Worm (Caenorhabditis elegans) whole organism, late embryonic: ENCODE measurements around the gene T05A7.1.
A peak's percentile ranks its signal among the peaks of the same experiment; 100 is the strongest.

Experiments
- C08G9.2 ChIP-seq: sonication (generic microtip); optimal IDR thresholded peaks from 2 replicates; lab custom pipeline; 2016; ENCODE audit warnings: mild to moderate bottlenecking, missing genetic modification characterization, moderate library complexity, missing compliant biosample characterization
- ceh-14 ChIP-seq: sonication (generic microtip); optimal IDR thresholded peaks from 2 replicates; lab custom pipeline; 2016; ENCODE audit warnings: missing genotype, missing genetic modification characterization, missing compliant biosample characterization
- ceh-18 ChIP-seq: sonication (generic microtip); optimal IDR thresholded peaks from 2 replicates; lab custom pipeline; 2016; ENCODE audit warnings: missing genetic modification characterization, missing compliant biosample characterization
- ceh-19 ChIP-seq: fragments of 200-800 bp; sonication (Bioruptor generic); optimal IDR thresholded peaks from 2 replicates; lab custom pipeline; 2018; ENCODE audit warnings: mild to moderate bottlenecking, missing genetic modification characterization, missing compliant biosample characterization
- ceh-34 ChIP-seq: sonication (generic microtip); optimal IDR thresholded peaks from 2 replicates; lab custom pipeline; 2016; ENCODE audit warnings: mild to moderate bottlenecking, missing genetic modification characterization, missing compliant biosample characterization
- ceh-45 ChIP-seq: fragments of 200-800 bp; sonication (Bioruptor generic); IDR thresholded peaks from 2 replicates; pipeline ENCODE4 v1.3.6; 2022; ENCODE audit warnings: missing genetic modification reagents, missing genetic modification characterization, missing compliant biosample characterization
- ceh-9 ChIP-seq: sonication (generic microtip); optimal IDR thresholded peaks from 2 replicates; lab custom pipeline; 2016; ENCODE audit warnings: mild to moderate bottlenecking, missing genetic modification characterization, inconsistent platforms, missing compliant biosample characterization
- dmd-4 ChIP-seq: sonication (generic microtip); optimal IDR thresholded peaks from 2 replicates; lab custom pipeline; 2016; ENCODE audit warnings: borderline replicate concordance, missing genetic modification characterization, missing compliant biosample characterization
- dve-1 ChIP-seq: sonication (generic microtip); optimal IDR thresholded peaks from 2 replicates; lab custom pipeline; 2017; ENCODE audit warnings: antibody characterized with exemption, mild to moderate bottlenecking, missing genetic modification characterization, missing compliant biosample characterization
- elt-2 ChIP-seq: sonication (generic microtip); optimal IDR thresholded peaks from 2 replicates; lab custom pipeline; 2016; ENCODE audit warnings: missing genetic modification reagents, missing genetic modification characterization, missing compliant biosample characterization
- fkh-6 ChIP-seq: sonication (generic microtip); optimal IDR thresholded peaks from 2 replicates; lab custom pipeline; 2016; ENCODE audit warnings: missing genetic modification characterization, missing compliant biosample characterization
- gmeb-2 ChIP-seq: sonication (generic microtip); optimal IDR thresholded peaks from 2 replicates; lab custom pipeline; 2016; ENCODE audit warnings: missing genetic modification characterization, inconsistent platforms, missing compliant biosample characterization
- hlh-30 ChIP-seq: sonication (generic microtip); optimal IDR thresholded peaks from 2 replicates; lab custom pipeline; 2017; ENCODE audit warnings: antibody characterized with exemption, missing genetic modification characterization, missing compliant biosample characterization; ENCODE audit not compliant: insufficient read depth
- hlh-8 ChIP-seq: sonication (generic microtip); optimal IDR thresholded peaks from 2 replicates; lab custom pipeline; 2016; ENCODE audit warnings: missing genotype, missing genetic modification characterization, missing compliant biosample characterization
- nhr-232 ChIP-seq: sonication (generic microtip); optimal IDR thresholded peaks from 2 replicates; lab custom pipeline; 2016; ENCODE audit warnings: missing genetic modification characterization, missing compliant biosample characterization
- npax-4 ChIP-seq: sonication (generic microtip); optimal IDR thresholded peaks from 2 replicates; lab custom pipeline; 2016; ENCODE audit warnings: missing genetic modification characterization, missing compliant biosample characterization
- pax-1 ChIP-seq: fragments of 150-350 bp; optimal IDR thresholded peaks from 2 replicates; lab custom pipeline; 2014; ENCODE audit warnings: missing biosample characterization, missing genetic modification characterization
- sox-2 ChIP-seq: fragments of 200-800 bp; sonication (Bioruptor generic); IDR thresholded peaks from 2 replicates; pipeline ENCODE4 v1.3.6; 2022; ENCODE audit warnings: missing genetic modification reagents, missing genetic modification characterization, missing compliant biosample characterization
- unc-55 ChIP-seq: sonication (generic microtip); optimal IDR thresholded peaks from 2 replicates; lab custom pipeline; 2017; ENCODE audit warnings: missing biosample characterization, missing genetic modification reagents, missing genetic modification characterization
- ztf-16 ChIP-seq: sonication (generic microtip); optimal IDR thresholded peaks from 2 replicates; lab custom pipeline; 2017; ENCODE audit warnings: missing genetic modification characterization, missing compliant biosample characterization

The T05A7.1 gene

DNA sequence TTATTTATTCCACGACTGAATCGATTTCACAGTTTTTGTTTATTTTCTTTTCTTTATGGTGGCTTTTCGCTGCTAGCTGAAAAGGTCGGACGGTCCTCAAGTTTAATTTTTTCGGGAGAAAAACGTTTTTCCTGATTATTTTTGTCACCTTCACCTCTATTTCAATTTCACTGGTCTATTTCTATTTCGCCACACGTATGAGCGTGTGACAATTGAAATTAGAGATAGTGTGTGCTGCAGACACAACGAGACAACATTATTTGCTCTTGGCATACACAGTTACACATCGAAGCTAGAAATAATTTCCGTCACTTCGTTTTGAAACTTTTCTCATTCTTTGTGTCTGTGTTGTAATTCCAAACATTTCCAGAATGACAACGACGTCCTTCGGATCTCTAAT lies 37.7 kb downstream of the T05A7.1 start, which contains the start of gene F41C3.8:
Gene F41C3.8, plus strand, starts transcription at position 371 of the 400 bp plus-strand sequence.
- TF ChIP-seq gmeb-2 (tag; lab: Kevin White, UChicago) (no peak), pax-1 (tag; lab: Kevin White, UChicago) (no peak), dmd-4 (tag; lab: Kevin White, UChicago) (no peak), dve-1 (tag; lab: Kevin White, UChicago) (no peak), ceh-45 (GFP tag; lab: Robert Waterston, UW) (no peak), ceh-19 (GFP tag; lab: Kevin White, UChicago) (no peak), hlh-8 (tag; lab: Kevin White, UChicago) (no peak), C08G9.2 (tag; lab: Kevin White, UChicago) (no peak)

ce11 chrII:4726120-4726519 lies 48.1 kb downstream of the T05A7.1 start, which contains the start of gene F10G7.10:
F10G7.10 (minus strand) TSS chrII:4726264.
- no peak for TF ChIP-seq hlh-30 (tag; lab: Kevin White, UChicago)
- no peak for TF ChIP-seq npax-4 (tag; lab: Kevin White, UChicago)
- no peak for TF ChIP-seq nhr-232 (tag; lab: Kevin White, UChicago)
- no peak for TF ChIP-seq ceh-14 (tag; lab: Kevin White, UChicago)

ce11 chrII:4726750-4727384 lies 48.9 kb downstream of the T05A7.1 start:
- TF ChIP-seq ceh-9, result no peak
- TF ChIP-seq ceh-14 (tag; lab: Kevin White, UChicago), result no peak
- TF ChIP-seq ceh-18 (tag; lab: Kevin White, UChicago), result no peak
- TF ChIP-seq unc-55, result no peak
- TF ChIP-seq fkh-6 (tag; lab: Kevin White, UChicago), result no peak
- TF ChIP-seq ztf-16 (tag; lab: Kevin White, UChicago), result no peak
- no peak for TF ChIP-seq dve-1 (tag; lab: Kevin White, UChicago)

ce11 chrII:4727769-4728168 lies 49.8 kb downstream of the T05A7.1 start, which contains the start of gene ttr-41:
ttr-41 (minus strand) TSS chrII:4727869.
- no peak for TF ChIP-seq ceh-34 (tag; lab: Kevin White, UChicago)

ce11 chrII:4728687-4729086 lies 50.7 kb downstream of the T05A7.1 start:
- TF ChIP-seq elt-2 (tag; lab: Kevin White, UChicago), result peak; percentile 93
- no peak for TF ChIP-seq sox-2 (GFP tag; lab: Robert Waterston, UW)
- no peak for TF ChIP-seq dve-1 (tag; lab: Kevin White, UChicago)
